Worm (Caenorhabditis elegans) whole organism, mixed stage, embryonic: ENCODE measurements around the gene C26B9.7.

ENCODE experiments used
- M03D4.4 ChIP-seq: sonication (generic microtip); optimal IDR thresholded peaks from 2 replicates; lab custom pipeline; 2017; ENCODE audit warnings: mild to moderate bottlenecking, missing genetic modification characterization, missing compliant biosample characterization
- bed-3 ChIP-seq: fragments of 200-800 bp; sonication (Bioruptor generic); optimal IDR thresholded peaks from 3 replicates; lab custom pipeline; 2018; ENCODE audit warnings: mild to moderate bottlenecking, missing genetic modification characterization, moderate library complexity, missing compliant biosample characterization
- blmp-1 ChIP-seq: fragments of 150-350 bp; optimal IDR thresholded peaks from 2 replicates; lab custom pipeline; 2014; ENCODE audit warnings: missing biosample characterization, missing genetic modification characterization
- ceh-39 ChIP-seq: fragments of 150-350 bp; optimal IDR thresholded peaks from 2 replicates; lab custom pipeline; 2014; ENCODE audit warnings: missing biosample characterization, missing genetic modification characterization
- ceh-43 ChIP-seq: fragments of 200-800 bp; sonication (Bioruptor generic); optimal IDR thresholded peaks from 2 replicates; lab custom pipeline; 2018; ENCODE audit warnings: mild to moderate bottlenecking, missing genetic modification characterization, moderate library complexity, missing compliant biosample characterization
- ceh-83 ChIP-seq: fragments of 200-800 bp; sonication (Bioruptor generic); optimal IDR thresholded peaks from 2 replicates; lab custom pipeline; 2018; ENCODE audit warnings: mild to moderate bottlenecking, missing genetic modification characterization, missing compliant biosample characterization
- ces-1 ChIP-seq: fragments of 150-350 bp; optimal IDR thresholded peaks from 2 replicates; lab custom pipeline; 2014; ENCODE audit warnings: missing biosample characterization, missing genetic modification reagents, missing genetic modification characterization
- cnd-1 ChIP-seq: fragments of 200-800 bp; sonication (Bioruptor generic); optimal IDR thresholded peaks from 2 replicates; lab custom pipeline; 2018; ENCODE audit warnings: mild to moderate bottlenecking, missing genetic modification characterization, missing compliant biosample characterization
- drap-1 ChIP-seq: fragments of 200-800 bp; sonication (Bioruptor generic); optimal IDR thresholded peaks from 3 replicates; lab custom pipeline; 2018; ENCODE audit warnings: mild to moderate bottlenecking, missing genetic modification characterization, missing compliant biosample characterization
- elt-1 ChIP-seq: sonication (generic microtip); optimal IDR thresholded peaks from 2 replicates; lab custom pipeline; 2017; ENCODE audit warnings: missing genetic modification characterization, mild to moderate bottlenecking, missing compliant biosample characterization, antibody characterized with exemption, moderate library complexity, borderline replicate concordance; ENCODE audit not compliant: insufficient read depth
- elt-3 ChIP-seq: fragments of 150-350 bp; optimal IDR thresholded peaks from 2 replicates; lab custom pipeline; 2014; ENCODE audit warnings: missing biosample characterization, missing genetic modification characterization
- flh-1 ChIP-seq: fragments of 200-800 bp; sonication (Bioruptor generic); optimal IDR thresholded peaks from 2 replicates; lab custom pipeline; 2018; ENCODE audit warnings: mild to moderate bottlenecking, missing genetic modification characterization, moderate library complexity, missing compliant biosample characterization
- ham-2 ChIP-seq: fragments of 200-800 bp; sonication (Bioruptor generic); optimal IDR thresholded peaks from 2 replicates; lab custom pipeline; 2018; ENCODE audit warnings: mild to moderate bottlenecking, missing genetic modification characterization, missing compliant biosample characterization
- hlh-1 ChIP-seq: fragments of 150-350 bp; optimal IDR thresholded peaks from 2 replicates; lab custom pipeline; 2014; ENCODE audit warnings: missing biosample characterization, missing genetic modification reagents, missing genetic modification characterization
- lin-13 ChIP-seq: fragments of 150-350 bp; optimal IDR thresholded peaks from 2 replicates; lab custom pipeline; 2014; ENCODE audit warnings: missing biosample characterization, missing genetic modification characterization
- lin-32 ChIP-seq: fragments of 200-800 bp; sonication (Bioruptor generic); optimal IDR thresholded peaks from 2 replicates; lab custom pipeline; 2018; ENCODE audit warnings: mild to moderate bottlenecking, missing genetic modification characterization, missing compliant biosample characterization
- lsy-2 ChIP-seq: fragments of 150-350 bp; optimal IDR thresholded peaks from 2 replicates; lab custom pipeline; 2014; ENCODE audit warnings: missing biosample characterization, missing genetic modification characterization
- mab-5 ChIP-seq: fragments of 150-350 bp; optimal IDR thresholded peaks from 2 replicates; lab custom pipeline; 2014; ENCODE audit warnings: missing biosample characterization, missing genetic modification characterization
- mep-1 ChIP-seq: fragments of 150-350 bp; optimal IDR thresholded peaks from 2 replicates; lab custom pipeline; 2017; ENCODE audit warnings: missing biosample characterization, missing genetic modification reagents, missing genetic modification characterization, inconsistent platforms
- mls-2 ChIP-seq: sonication (generic microtip); optimal IDR thresholded peaks from 2 replicates; lab custom pipeline; 2016; ENCODE audit warnings: mild to moderate bottlenecking, missing genetic modification characterization, moderate library complexity, missing compliant biosample characterization
- nhr-12 ChIP-seq: fragments of 150-350 bp; optimal IDR thresholded peaks from 2 replicates; lab custom pipeline; 2014; ENCODE audit warnings: missing biosample characterization, missing genetic modification characterization
- nhr-2 ChIP-seq: fragments of 150-350 bp; optimal IDR thresholded peaks from 2 replicates; lab custom pipeline; 2014; ENCODE audit warnings: missing biosample characterization, missing genetic modification characterization
- nhr-237 ChIP-seq: fragments of 150-350 bp; optimal IDR thresholded peaks from 2 replicates; lab custom pipeline; 2014; ENCODE audit warnings: missing biosample characterization, missing genetic modification characterization
- nhr-28 ChIP-seq: fragments of 150-350 bp; optimal IDR thresholded peaks from 2 replicates; lab custom pipeline; 2014; ENCODE audit warnings: missing biosample characterization, missing genetic modification characterization
- nhr-76 ChIP-seq: sonication (generic microtip); optimal IDR thresholded peaks from 2 replicates; lab custom pipeline; 2017; ENCODE audit warnings: missing biosample characterization, missing genetic modification characterization
- pha-4 ChIP-seq: fragments of 150-350 bp; optimal IDR thresholded peaks from 2 replicates; lab custom pipeline; 2018; ENCODE audit warnings: missing biosample characterization, missing genetic modification reagents, missing genetic modification characterization
- sem-2 ChIP-seq: fragments of 200-800 bp; sonication (Bioruptor generic); optimal IDR thresholded peaks from 2 replicates; lab custom pipeline; 2018; ENCODE audit warnings: mild to moderate bottlenecking, missing genetic modification characterization, missing compliant biosample characterization
- snpc-4 ChIP-seq: fragments of 150-350 bp; optimal IDR thresholded peaks from 2 replicates; lab custom pipeline; 2014; ENCODE audit warnings: missing biosample characterization, missing genetic modification characterization
- sptf-1 ChIP-seq: sonication (generic microtip); optimal IDR thresholded peaks from 2 replicates; lab custom pipeline; 2017; ENCODE audit warnings: mild to moderate bottlenecking, missing genetic modification characterization, moderate library complexity, missing compliant biosample characterization
- tbx-8 ChIP-seq: fragments of 200-800 bp; sonication (Bioruptor generic); optimal IDR thresholded peaks from 2 replicates; lab custom pipeline; 2018; ENCODE audit warnings: mild to moderate bottlenecking, missing genetic modification characterization, moderate library complexity, missing compliant biosample characterization
- unc-120 ChIP-seq: sonication (generic microtip); optimal IDR thresholded peaks from 2 replicates; lab custom pipeline; 2017; ENCODE audit warnings: missing genetic modification characterization, missing compliant biosample characterization; ENCODE audit not compliant: poor library complexity, severe bottlenecking
- unc-39 ChIP-seq: fragments of 150-350 bp; optimal IDR thresholded peaks from 2 replicates; lab custom pipeline; 2014; ENCODE audit warnings: missing biosample characterization, missing genetic modification characterization
- unc-62 ChIP-seq: fragments of 150-350 bp; optimal IDR thresholded peaks from 2 replicates; lab custom pipeline; 2014; ENCODE audit warnings: missing biosample characterization, missing genetic modification reagents, missing genetic modification characterization
- zip-8 ChIP-seq: fragments of 150-350 bp; optimal IDR thresholded peaks from 2 replicates; lab custom pipeline; 2014; ENCODE audit warnings: missing biosample characterization, missing genetic modification characterization
- ztf-11 ChIP-seq: fragments of 150-350 bp; optimal IDR thresholded peaks from 2 replicates; lab custom pipeline; 2014; ENCODE audit warnings: missing biosample characterization, missing genetic modification characterization

Gene C26B9.7

ce11 chrX:5309622-5310021 lies 32.5 kb upstream of the C26B9.7 start:
- TF ChIP-seq ztf-11 (tag; lab: Kevin White, UChicago) (no peak), M03D4.4 (tag; lab: Kevin White, UChicago) (no peak), pha-4 (tag; lab: Kevin White, UChicago) (no peak), nhr-76 (tag; lab: Kevin White, UChicago) (no peak), drap-1 (GFP tag; lab: Kevin White, UChicago) (no peak), ces-1 (GFP tag; lab: Kevin White, UChicago) (no peak), flh-1 (GFP tag; lab: Kevin White, UChicago) (no peak), tbx-8 (GFP tag; lab: Kevin White, UChicago) (no peak), ceh-39 (tag; lab: Kevin White, UChicago) (no peak)

ce11 chrX:5311174-5311573 lies 30.9 kb upstream of the C26B9.7 start:
- TF ChIP-seq ztf-11 (tag; lab: Kevin White, UChicago), result no peak
- TF ChIP-seq pha-4 (tag; lab: Kevin White, UChicago), result no peak
- no peak for TF ChIP-seq mls-2
- no peak for TF ChIP-seq snpc-4
- no peak for TF ChIP-seq ceh-43 (GFP tag; lab: Kevin White, UChicago)
- no peak for TF ChIP-seq flh-1 (GFP tag; lab: Kevin White, UChicago)
- no peak for TF ChIP-seq nhr-76 (tag; lab: Kevin White, UChicago)
- no peak for TF ChIP-seq sem-2 (GFP tag; lab: Kevin White, UChicago)
- no peak for TF ChIP-seq cnd-1 (tag; lab: Kevin White, UChicago)
- no peak for TF ChIP-seq unc-120 (tag; lab: Kevin White, UChicago)
- TF ChIP-seq lin-13, result no peak
- no peak for TF ChIP-seq lsy-2
- TF ChIP-seq elt-1 (tag; lab: Kevin White, UChicago), result no peak
- no peak for TF ChIP-seq lin-32 (GFP tag; lab: Kevin White, UChicago)
- no peak for TF ChIP-seq ces-1 (GFP tag; lab: Kevin White, UChicago)
- TF ChIP-seq ham-2 (GFP tag; lab: Kevin White, UChicago), result no peak
- TF ChIP-seq drap-1 (GFP tag; lab: Kevin White, UChicago), result no peak

ce11 chrX:5319214-5319838 lies 22.8 kb upstream of the C26B9.7 start:
- TF ChIP-seq unc-62 (GFP tag; lab: Kevin White, UChicago) (peak; percentile 30), mls-2 (peak; percentile 72), lin-32 (GFP tag; lab: Kevin White, UChicago) (peak; percentile 72), nhr-76 (tag; lab: Kevin White, UChicago) (no peak), zip-8 (no peak), nhr-2 (tag; lab: Kevin White, UChicago) (no peak), flh-1 (GFP tag; lab: Kevin White, UChicago) (peak; percentile 53), sptf-1 (tag; lab: Kevin White, UChicago) (peak; percentile 83), unc-39 (no peak), blmp-1 (tag; lab: Kevin White, UChicago) (no peak), cnd-1 (tag; lab: Kevin White, UChicago) (peak; percentile 76), hlh-1 (tag; lab: Kevin White, UChicago) (peak; percentile 19), ztf-11 (tag; lab: Kevin White, UChicago) (no peak), nhr-237 (tag; lab: Kevin White, UChicago) (no peak), ceh-39 (tag; lab: Kevin White, UChicago) (no peak), mab-5 (tag; lab: Kevin White, UChicago) (no peak), tbx-8 (GFP tag; lab: Kevin White, UChicago) (peak; percentile 62), ham-2 (GFP tag; lab: Kevin White, UChicago) (peak; percentile 65), drap-1 (GFP tag; lab: Kevin White, UChicago) (peak; percentile 85), bed-3 (peak; percentile 72), ceh-43 (GFP tag; lab: Kevin White, UChicago) (peak; percentile 86), nhr-12 (no peak), sem-2 (GFP tag; lab: Kevin White, UChicago) (peak; percentile 75), nhr-28 (no peak), M03D4.4 (tag; lab: Kevin White, UChicago) (peak; percentile 79), ceh-83 (GFP tag; lab: Kevin White, UChicago) (peak; percentile 86), snpc-4 (no peak), unc-120 (tag; lab: Kevin White, UChicago) (peak; percentile 84), pha-4 (tag; lab: Kevin White, UChicago) (peak; percentile 15), lin-13 (no peak), elt-3 (tag; lab: Kevin White, UChicago) (no peak), lsy-2 (no peak), elt-1 (tag; lab: Kevin White, UChicago) (no peak), ces-1 (GFP tag; lab: Kevin White, UChicago) (no peak), mep-1 (tag; lab: Kevin White, UChicago) (peak; percentile 25)
